Worm (Caenorhabditis elegans) whole organism, L4/young adult: ENCODE measurements around the gene ubc-21.

Source experiments
- W03F9.2 ChIP-seq: fragments of 150-350 bp; optimal IDR thresholded peaks from 2 replicates; lab custom pipeline; 2014; ENCODE audit warnings: missing biosample characterization, missing genetic modification characterization
- dao-5 ChIP-seq: sonication (generic microtip); optimal IDR thresholded peaks from 2 replicates; lab custom pipeline; 2016; ENCODE audit warnings: missing genotype, missing genetic modification characterization, moderate library complexity, missing compliant biosample characterization
- him-1 ChIP-seq: sonication (generic microtip); optimal IDR thresholded peaks from 2 replicates; lab custom pipeline; 2016; ENCODE audit warnings: missing genotype, missing genetic modification reagents, missing genetic modification characterization, missing compliant biosample characterization

The ubc-21 gene

DNA sequence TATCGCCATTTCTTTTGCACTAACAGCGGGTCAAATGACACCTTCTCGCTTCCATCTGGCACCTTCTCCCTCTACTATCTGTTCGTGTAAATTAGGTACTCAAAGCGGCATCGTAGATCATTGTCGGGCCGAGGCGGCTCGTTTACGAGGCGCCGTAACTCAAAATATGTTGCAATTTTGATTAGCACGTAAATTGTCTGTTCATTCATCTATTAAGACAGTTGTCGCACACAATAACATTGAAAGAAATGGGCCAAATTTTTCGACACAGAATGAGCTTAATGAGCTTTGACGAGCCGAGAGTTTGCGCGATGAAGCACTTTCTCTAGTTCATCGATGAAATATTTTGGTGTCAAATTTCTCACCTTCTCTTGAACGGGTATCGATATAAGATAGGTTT is 33.5 kb downstream of the ubc-21 start:
- TF ChIP-seq W03F9.2 (tag; lab: Kevin White, UChicago) (no peak), him-1 (tag; lab: Kevin White, UChicago) (no peak), dao-5 (tag; lab: Kevin White, UChicago) (no peak)

DNA sequence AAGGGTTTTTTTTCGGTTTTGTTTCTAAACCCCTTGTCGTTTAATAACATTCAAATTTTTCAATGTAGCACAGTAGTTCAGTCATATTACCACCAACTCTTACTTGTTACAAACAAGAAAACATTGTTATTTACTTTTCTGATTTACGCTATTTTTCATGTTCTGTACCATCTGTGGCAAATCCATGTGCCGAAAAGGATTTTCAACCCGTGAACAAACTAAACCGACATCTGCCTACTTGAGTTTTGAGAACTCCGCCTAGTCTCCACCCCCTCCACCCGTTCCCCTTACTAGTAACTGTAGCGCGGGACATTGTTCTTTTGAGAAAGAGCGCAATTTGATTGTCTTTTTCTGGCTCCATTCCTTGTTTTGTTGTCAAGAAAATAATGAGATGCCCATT is 35.7 kb downstream of the ubc-21 start, which contains the start of gene ensh-1:
ensh-1 (plus strand) TSS at position 301 of the 400 bp plus-strand sequence.
- no peak for TF ChIP-seq W03F9.2 (tag; lab: Kevin White, UChicago)
- no peak for TF ChIP-seq him-1 (tag; lab: Kevin White, UChicago)
- TF ChIP-seq dao-5 (tag; lab: Kevin White, UChicago), result no peak

DNA sequence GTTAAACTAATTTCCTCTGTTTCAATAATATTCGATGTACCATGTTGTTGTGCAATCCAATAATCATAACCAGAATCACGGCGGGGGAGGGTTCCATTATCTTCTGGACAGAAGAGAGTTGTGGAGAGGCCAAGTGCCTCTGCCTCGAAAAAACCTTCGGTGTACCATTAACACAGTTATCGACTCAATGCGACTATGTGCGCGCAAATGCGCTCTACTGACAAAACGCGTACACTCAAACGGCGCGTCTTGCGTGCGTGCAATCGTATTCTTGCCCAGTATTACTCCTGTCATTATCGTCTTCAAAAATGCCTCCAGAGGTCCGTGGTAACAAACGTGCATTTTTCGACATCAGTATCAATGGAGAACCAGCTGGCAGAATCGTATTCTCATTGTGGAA is 41.7 kb downstream of the ubc-21 start, which contains the start of gene cyn-8:
cyn-8 (plus strand) TSS at position 217 of the 400 bp plus-strand sequence.
- TF ChIP-seq W03F9.2 (tag; lab: Kevin White, UChicago), result no peak
- TF ChIP-seq him-1 (tag; lab: Kevin White, UChicago), result no peak
- no peak for TF ChIP-seq dao-5 (tag; lab: Kevin White, UChicago)

DNA sequence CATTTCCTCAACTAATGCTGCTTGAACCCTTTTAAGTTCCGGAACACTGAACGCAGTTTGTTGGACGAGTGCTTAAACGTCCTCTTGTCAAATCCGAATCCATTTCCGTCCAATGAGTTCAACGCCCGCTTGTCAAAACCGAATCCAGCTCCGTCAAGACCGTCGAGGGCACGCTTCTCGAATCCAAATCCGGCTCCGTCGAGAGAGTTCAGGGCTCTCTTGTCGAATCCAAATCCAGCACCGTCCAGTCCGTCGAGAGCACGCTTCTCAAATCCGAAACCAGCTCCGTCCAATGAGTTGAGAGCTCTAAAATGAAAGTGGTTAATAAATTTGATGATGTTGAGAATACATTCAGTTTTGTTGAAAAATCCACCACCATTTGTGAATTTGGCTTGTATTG is 48.3 kb downstream of the ubc-21 start:
- no peak for TF ChIP-seq him-1 (tag; lab: Kevin White, UChicago)
- TF ChIP-seq W03F9.2 (tag; lab: Kevin White, UChicago), result no peak
- no peak for TF ChIP-seq dao-5 (tag; lab: Kevin White, UChicago)

DNA sequence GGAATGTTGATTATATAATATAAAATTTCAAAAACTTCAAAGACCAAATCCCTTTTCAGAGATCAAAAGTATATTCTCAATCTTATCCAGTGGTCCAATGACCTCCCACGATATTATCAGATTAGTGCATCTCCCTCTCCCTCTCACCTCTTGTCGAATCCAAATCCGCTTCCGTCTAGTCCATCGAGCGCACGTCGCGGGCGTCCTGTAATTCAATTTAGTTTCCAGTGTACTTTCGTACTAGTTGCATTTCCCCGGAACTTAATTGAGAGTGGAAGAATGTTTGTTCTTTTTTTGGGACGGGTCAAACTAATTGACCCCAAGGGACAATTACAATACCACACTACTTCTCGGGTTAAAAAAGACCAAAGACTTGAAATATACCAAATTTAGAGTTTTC is 49.4 kb downstream of the ubc-21 start:
- no peak for TF ChIP-seq W03F9.2 (tag; lab: Kevin White, UChicago)
- TF ChIP-seq him-1 (tag; lab: Kevin White, UChicago), result no peak
- TF ChIP-seq dao-5 (tag; lab: Kevin White, UChicago), result no peak

DNA sequence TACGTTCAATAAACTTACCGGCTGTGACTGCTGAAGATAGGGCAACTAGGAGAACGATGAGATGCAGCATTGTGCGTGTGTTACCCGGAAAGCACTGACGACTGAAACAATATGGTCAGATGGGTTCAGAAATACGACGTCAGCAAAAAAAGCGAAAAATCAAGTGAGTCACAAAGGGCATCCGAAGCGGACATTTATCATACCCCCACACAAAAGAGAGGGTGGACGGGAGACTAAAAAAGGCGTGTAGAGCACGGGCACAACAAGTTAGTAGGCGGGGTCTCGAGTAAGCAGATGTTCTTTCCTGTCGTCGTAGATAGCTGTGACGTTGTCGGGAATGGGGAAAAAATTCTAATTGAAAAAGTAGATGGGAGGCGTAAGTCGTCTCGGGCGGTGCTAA is 49.9 kb downstream of the ubc-21 start, which contains the start of gene nlp-14:
nlp-14 (minus strand) TSS at position 101 of the 400 bp plus-strand sequence.
- TF ChIP-seq him-1 (tag; lab: Kevin White, UChicago) (no peak), W03F9.2 (tag; lab: Kevin White, UChicago) (no peak), dao-5 (tag; lab: Kevin White, UChicago) (no peak)

DNA sequence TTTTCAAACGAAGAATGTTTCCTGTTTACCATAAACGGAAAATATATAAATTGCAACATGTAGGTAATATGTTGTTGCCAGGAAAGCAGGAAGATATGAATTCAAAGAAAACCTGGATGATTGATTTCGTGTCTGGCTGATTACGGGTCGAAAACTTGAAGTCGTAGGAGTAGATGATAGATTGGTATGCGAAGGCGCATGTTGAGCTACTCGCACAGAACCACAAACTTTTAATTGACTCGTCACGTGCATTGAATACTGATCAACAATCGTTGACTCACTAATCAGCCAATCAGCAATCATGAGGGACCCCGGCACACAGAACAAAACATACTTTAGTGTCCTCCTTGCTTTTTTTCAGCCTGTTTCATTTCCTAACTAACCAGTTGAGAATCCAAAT is 51.8 kb downstream of the ubc-21 start:
- TF ChIP-seq W03F9.2 (tag; lab: Kevin White, UChicago) (no peak), him-1 (tag; lab: Kevin White, UChicago) (no peak), dao-5 (tag; lab: Kevin White, UChicago) (no peak)
